Worm (Caenorhabditis elegans): Measurements from ENCODE around the gene ccch-1.

ccch-1 gene

DNA sequence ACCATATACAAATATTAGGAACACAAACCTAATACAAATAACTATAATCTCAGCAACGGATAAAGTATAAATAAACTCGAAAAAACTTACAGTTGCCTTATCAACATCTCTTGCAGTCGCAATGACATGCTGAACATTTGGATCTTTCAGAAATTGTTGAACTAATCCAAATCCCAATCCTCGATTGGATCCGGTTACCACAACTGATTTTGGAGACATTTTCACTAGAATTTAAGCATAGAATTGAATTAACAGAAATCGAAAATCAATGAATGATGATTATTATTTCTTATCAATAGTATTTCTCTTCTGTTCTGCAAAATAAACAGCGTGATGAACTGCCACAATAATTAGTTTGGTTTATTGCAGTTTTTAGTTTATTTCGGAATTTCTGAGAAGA lies 7.4 kb upstream of the ccch-1 start, which contains the start of the genes C55A6.11 and C55A6.7:
C55A6.11 (plus strand) TSS at position 301 of the 400 bp plus-strand sequence.
C55A6.7 (minus strand) TSS at position 316 of the 400 bp plus-strand sequence.
- TF ChIP-seq nhr-23 (tag; optimal IDR thresholded peaks at IDR 0.05) (no peak), blmp-1 (tag; optimal IDR thresholded peaks at IDR 0.05; ENCODE audit: insufficient read depth) (no peak), alr-1 (tag; optimal IDR thresholded peaks at IDR 0.05) (no peak), nhr-25 (tag; optimal IDR thresholded peaks at IDR 0.05) (no peak), sma-3 (GFP tag; optimal IDR thresholded peaks at IDR 0.05) (no peak), aly-2 (tag; optimal IDR thresholded peaks at IDR 0.05) (no peak), elt-1 (tag; optimal IDR thresholded peaks at IDR 0.05) (no peak), sma-9 (GFP tag; optimal IDR thresholded peaks at IDR 0.05) (no peak), sma-9 (tag; optimal IDR thresholded peaks at IDR 0.05) (no peak), lsy-2 (tag; optimal IDR thresholded peaks at IDR 0.05) (no peak), ztf-11 (tag; optimal IDR thresholded peaks at IDR 0.05) (no peak), mbf-1 (tag; optimal IDR thresholded peaks at IDR 0.05) (no peak)

DNA sequence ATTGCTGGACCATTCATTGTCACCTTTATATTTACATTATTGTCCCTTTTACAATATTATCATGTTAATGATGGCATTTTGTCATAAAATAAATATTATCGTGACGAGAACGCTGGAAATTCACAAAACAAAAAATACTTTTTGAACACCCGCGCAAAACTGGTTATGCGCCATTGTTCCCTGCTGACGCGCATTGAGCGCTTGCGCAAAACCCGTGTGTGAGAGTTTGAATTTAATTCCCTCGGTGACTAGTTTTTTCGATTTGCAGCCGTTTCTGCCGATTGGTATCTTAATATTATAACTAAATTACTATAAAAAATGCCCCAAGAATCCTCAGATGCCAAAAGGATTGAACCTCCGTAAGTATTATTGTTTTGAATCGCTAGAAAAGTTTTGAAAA lies 6.2 kb upstream of the ccch-1 start, which contains the start of gene pafo-1:
pafo-1 (plus strand) TSS at position 256 of the 400 bp plus-strand sequence.
- peak; percentile 5 for TF ChIP-seq nhr-12 (tag; optimal IDR thresholded peaks at IDR 0.05)
- TF ChIP-seq zag-1 (tag; optimal IDR thresholded peaks at IDR 0.05) = peak; percentile 58
- no peak for TF ChIP-seq ceh-16 (tag; optimal IDR thresholded peaks at IDR 0.05)
- TF ChIP-seq lin-11 (tag; optimal IDR thresholded peaks at IDR 0.05) = peak; percentile 79
- TF ChIP-seq nhr-129 (tag; optimal IDR thresholded peaks at IDR 0.05) = peak; percentile 72
- no peak for TF ChIP-seq nhr-23 (tag; optimal IDR thresholded peaks at IDR 0.05)
- TF ChIP-seq ztf-4 (tag; optimal IDR thresholded peaks at IDR 0.05) = peak; percentile 37
- TF ChIP-seq mab-5 (tag; optimal IDR thresholded peaks at IDR 0.05) = peak; percentile 81
- no peak for TF ChIP-seq dmd-4 (tag; optimal IDR thresholded peaks at IDR 0.05)
- peak; percentile 74 for TF ChIP-seq crh-2 (tag; optimal IDR thresholded peaks at IDR 0.05)
- no peak for TF ChIP-seq skn-1 (tag; optimal IDR thresholded peaks at IDR 0.05)
- peak; percentile 59 for TF ChIP-seq nhr-237 (tag; optimal IDR thresholded peaks at IDR 0.05)
- no peak for TF ChIP-seq lin-39 (tag; optimal IDR thresholded peaks at IDR 0.05)
- no peak for TF ChIP-seq nhr-11 (tag; optimal IDR thresholded peaks at IDR 0.05)
- no peak for TF ChIP-seq mbf-1 (tag; optimal IDR thresholded peaks at IDR 0.05)
- peak; percentile 55 for TF ChIP-seq snpc-4 (tag; optimal IDR thresholded peaks at IDR 0.05)
- peak; percentile 91 for TF ChIP-seq C34F6.9 (tag; optimal IDR thresholded peaks at IDR 0.05)
- TF ChIP-seq ztf-1 (GFP tag; conservative IDR thresholded peaks at IDR 0.05) = no peak
- TF ChIP-seq nhr-10 (tag; optimal IDR thresholded peaks at IDR 0.05) = peak; percentile 36
- peak; percentile 92 for TF ChIP-seq unc-55 (GFP tag; optimal IDR thresholded peaks at IDR 0.05)
- peak; percentile 95 for TF ChIP-seq sma-9 (GFP tag; optimal IDR thresholded peaks at IDR 0.05)
- TF ChIP-seq sma-9 (tag; optimal IDR thresholded peaks at IDR 0.05) = no peak
- peak; percentile 84 for TF ChIP-seq lin-13 (GFP tag; optimal IDR thresholded peaks at IDR 0.05)
- TF ChIP-seq nhr-25 (tag; optimal IDR thresholded peaks at IDR 0.05) = peak; percentile 91
- TF ChIP-seq nhr-77 (tag; optimal IDR thresholded peaks at IDR 0.05) = peak; percentile 62
- peak; percentile 75 for TF ChIP-seq nhr-21 (tag; optimal IDR thresholded peaks at IDR 0.05)
- peak; percentile 99 for TF ChIP-seq gmeb-1 (tag; optimal IDR thresholded peaks at IDR 0.05)
- TF ChIP-seq ceh-82 (tag; optimal IDR thresholded peaks at IDR 0.05) = no peak
- TF ChIP-seq ZK546.5 (tag; optimal IDR thresholded peaks at IDR 0.05) = no peak
- peak; percentile 52 for TF ChIP-seq fos-1 (tag; optimal IDR thresholded peaks at IDR 0.05)
- no peak for TF ChIP-seq ztf-11 (tag; optimal IDR thresholded peaks at IDR 0.05)
- TF ChIP-seq lsy-2 (tag; optimal IDR thresholded peaks at IDR 0.05) = peak; percentile 87 to 93
- TF ChIP-seq blmp-1 (tag; optimal IDR thresholded peaks at IDR 0.05; ENCODE audit: insufficient read depth) = peak; percentile 41
- peak; percentile 46 for TF ChIP-seq Y55F3AM.14 (GFP tag; optimal IDR thresholded peaks at IDR 0.05)
- TF ChIP-seq R02D3.7 (tag; optimal IDR thresholded peaks at IDR 0.05) = peak; percentile 58
- no peak for TF ChIP-seq aly-2 (tag; optimal IDR thresholded peaks at IDR 0.05)
- TF ChIP-seq F13H6.1 (tag; optimal IDR thresholded peaks at IDR 0.05) = peak; percentile 86
- TF ChIP-seq peb-1 (tag; optimal IDR thresholded peaks at IDR 0.05) = no peak
- TF ChIP-seq egl-27 (tag; optimal IDR thresholded peaks at IDR 0.05) = peak; percentile 81
- TF ChIP-seq nhr-6 (tag; optimal IDR thresholded peaks at IDR 0.05) = peak; percentile 49
- TF ChIP-seq sem-4 (tag; optimal IDR thresholded peaks at IDR 0.05) = peak; percentile 63
- TF ChIP-seq alr-1 (tag; optimal IDR thresholded peaks at IDR 0.05) = no peak
- peak in 1 of 2 experiments; percentile 60 for TF ChIP-seq mdl-1 (tag; optimal IDR thresholded peaks at IDR 0.05)
- peak; percentile 31 for TF ChIP-seq unc-62 (GFP tag; optimal IDR thresholded peaks at IDR 0.05)
- TF ChIP-seq ama-1 (optimal IDR thresholded peaks at IDR 0.05) = no peak
- TF ChIP-seq sma-3 (GFP tag; optimal IDR thresholded peaks at IDR 0.05) = peak; percentile 83

Data from whole organism, L2 larva.